Worm (Caenorhabditis elegans) whole organism, early embryonic: ENCODE data around the gene tyr-6.

Experiments
- aly-1 ChIP-seq: sonication (generic microtip); optimal IDR thresholded peaks from 2 replicates; lab custom pipeline; 2016; ENCODE audit warnings: missing genetic modification characterization, missing compliant biosample characterization
- ama-1 ChIP-seq: fragments of 150-350 bp; optimal IDR thresholded peaks from 2 replicates; lab custom pipeline; 2014
- ceh-13 ChIP-seq: fragments of 200-800 bp; sonication (Bioruptor generic); optimal IDR thresholded peaks from 2 replicates; lab custom pipeline; 2018; ENCODE audit warnings: mild to moderate bottlenecking, missing genetic modification characterization, missing compliant biosample characterization
- ets-7 ChIP-seq: sonication (generic microtip); optimal IDR thresholded peaks from 2 replicates; lab custom pipeline; 2016; ENCODE audit warnings: missing genotype, missing genetic modification characterization, missing compliant biosample characterization
- tbx-11 ChIP-seq: fragments of 200-800 bp; sonication (Bioruptor generic); IDR thresholded peaks from 2 replicates; pipeline ENCODE4 v1.3.6; 2022; ENCODE audit warnings: missing genetic modification characterization, missing compliant biosample characterization
- tra-4 ChIP-seq: sonication (generic microtip); optimal IDR thresholded peaks from 2 replicates; lab custom pipeline; 2017; ENCODE audit warnings: missing genetic modification characterization, missing compliant biosample characterization

ce11 chrIV:6491915-6492314, 11.6 kb downstream of the tyr-6 start:
- TF ChIP-seq tbx-11 (GFP tag; lab: Robert Waterston, UW) (no peak), tra-4 (tag; lab: Kevin White, UChicago) (no peak), ama-1 (lab: Kevin White, UChicago) (no peak), ceh-13 (GFP tag; lab: Kevin White, UChicago) (no peak), ets-7 (tag; lab: Kevin White, UChicago) (no peak), aly-1 (no peak)
